Worm (Caenorhabditis elegans) whole organism, L2 larva: ENCODE data around the gene mtch-1.

Source experiments
- C34F6.9 ChIP-seq: fragments of 150-350 bp; optimal IDR thresholded peaks from 2 replicates; lab custom pipeline; 2014; ENCODE audit warnings: missing biosample characterization, missing genetic modification characterization
- R02D3.7 ChIP-seq: fragments of 150-350 bp; optimal IDR thresholded peaks from 2 replicates; lab custom pipeline; 2014; ENCODE audit warnings: missing biosample characterization, missing genetic modification characterization
- Y55F3AM.14 ChIP-seq: fragments of 200-800 bp; sonication (Bioruptor generic); optimal IDR thresholded peaks from 2 replicates; lab custom pipeline; 2018; ENCODE audit warnings: mild to moderate bottlenecking, missing genetic modification characterization, missing compliant biosample characterization
- ZK546.5 ChIP-seq: sonication (generic microtip); optimal IDR thresholded peaks from 2 replicates; lab custom pipeline; 2017; ENCODE audit warnings: missing biosample characterization, missing genetic modification characterization
- alr-1 ChIP-seq: fragments of 150-350 bp; optimal IDR thresholded peaks from 2 replicates; lab custom pipeline; 2014; ENCODE audit warnings: missing biosample characterization, missing genetic modification characterization
- aly-2 ChIP-seq: fragments of 150-350 bp; optimal IDR thresholded peaks from 2 replicates; lab custom pipeline; 2014; ENCODE audit warnings: missing biosample characterization, missing genetic modification characterization
- ama-1 ChIP-seq: fragments of 150-350 bp; optimal IDR thresholded peaks from 2 replicates; lab custom pipeline; 2018; ENCODE audit warnings: inconsistent platforms
- blmp-1 ChIP-seq: sonication (generic microtip); optimal IDR thresholded peaks from 2 replicates; lab custom pipeline; 2017; ENCODE audit warnings: missing genetic modification characterization, mild to moderate bottlenecking, missing compliant biosample characterization, antibody characterized with exemption, moderate library complexity; ENCODE audit not compliant: insufficient read depth
- ceh-16 ChIP-seq: fragments of 150-350 bp; optimal IDR thresholded peaks from 2 replicates; lab custom pipeline; 2014; ENCODE audit warnings: missing biosample characterization, missing genetic modification characterization
- ceh-82 ChIP-seq: fragments of 150-350 bp; optimal IDR thresholded peaks from 2 replicates; lab custom pipeline; 2014; ENCODE audit warnings: missing biosample characterization, missing genetic modification characterization
- crh-2 ChIP-seq: sonication (generic microtip); optimal IDR thresholded peaks from 2 replicates; lab custom pipeline; 2017; ENCODE audit warnings: missing biosample characterization, missing genetic modification characterization
- dmd-4 ChIP-seq: sonication (generic microtip); optimal IDR thresholded peaks from 2 replicates; lab custom pipeline; 2017; ENCODE audit warnings: missing biosample characterization, missing genetic modification characterization
- egl-27 ChIP-seq: sonication (generic microtip); optimal IDR thresholded peaks from 3 replicates; lab custom pipeline; 2017; ENCODE audit warnings: missing biosample characterization, missing genetic modification reagents, missing genetic modification characterization
- elt-3 ChIP-seq: sonication (generic microtip); optimal IDR thresholded peaks from 2 replicates; lab custom pipeline; 2017; ENCODE audit warnings: missing biosample characterization, missing genetic modification characterization
- fos-1 ChIP-seq: fragments of 150-350 bp; optimal IDR thresholded peaks from 2 replicates; lab custom pipeline; 2014; ENCODE audit warnings: missing biosample characterization, missing genetic modification characterization
- gmeb-1 ChIP-seq: fragments of 150-350 bp; optimal IDR thresholded peaks from 2 replicates; lab custom pipeline; 2014; ENCODE audit warnings: missing biosample characterization, missing genetic modification characterization
- lin-11 ChIP-seq: fragments of 150-350 bp; sonication (generic microtip); optimal IDR thresholded peaks from 2 replicates; lab custom pipeline; 2014; ENCODE audit warnings: missing biosample characterization, missing genetic modification characterization, inconsistent platforms, mixed read lengths
- lin-13 ChIP-seq: fragments of 150-350 bp; optimal IDR thresholded peaks from 2 replicates; lab custom pipeline; 2014; ENCODE audit warnings: missing biosample characterization, missing genetic modification reagents, missing genetic modification characterization
- lin-39 ChIP-seq: fragments of 150-350 bp; optimal IDR thresholded peaks from 2 replicates; lab custom pipeline; 2014; ENCODE audit warnings: missing biosample characterization, missing genetic modification reagents, missing genetic modification characterization
- lsy-2 ChIP-seq, 2 experiments: fragments of 150-350 bp in 1 of 2; sonication (generic microtip) in 1 of 2; optimal IDR thresholded peaks; 2 replicates each; lab custom pipeline; 2014 to 2017; ENCODE audit warnings: missing biosample characterization in 2 of 2, missing genetic modification characterization in 2 of 2
- mab-5 ChIP-seq: fragments of 150-350 bp; optimal IDR thresholded peaks from 2 replicates; lab custom pipeline; 2014; ENCODE audit warnings: missing biosample characterization, missing genetic modification characterization
- mbf-1 ChIP-seq: sonication (generic microtip); optimal IDR thresholded peaks from 2 replicates; lab custom pipeline; 2017; ENCODE audit warnings: missing biosample characterization, missing genetic modification characterization
- mdl-1 ChIP-seq, 2 experiments: fragments of 150-350 bp in 1 of 2; sonication (generic microtip) in 1 of 2; optimal IDR thresholded peaks; 2 replicates each; lab custom pipeline; 2017; ENCODE audit warnings: missing biosample characterization in 2 of 2, missing genetic modification characterization in 2 of 2
- nhr-10 ChIP-seq: sonication (generic microtip); optimal IDR thresholded peaks from 2 replicates; lab custom pipeline; 2017; ENCODE audit warnings: missing biosample characterization, missing genetic modification characterization
- nhr-11 ChIP-seq: fragments of 150-350 bp; optimal IDR thresholded peaks from 2 replicates; lab custom pipeline; 2014; ENCODE audit warnings: missing biosample characterization, missing genetic modification characterization
- nhr-12 ChIP-seq: fragments of 150-350 bp; optimal IDR thresholded peaks from 2 replicates; lab custom pipeline; 2014; ENCODE audit warnings: missing biosample characterization, missing genetic modification characterization
- nhr-21 ChIP-seq: fragments of 150-350 bp; optimal IDR thresholded peaks from 2 replicates; lab custom pipeline; 2014; ENCODE audit warnings: missing biosample characterization, missing genetic modification characterization
- nhr-23 ChIP-seq: fragments of 150-350 bp; optimal IDR thresholded peaks from 2 replicates; lab custom pipeline; 2014; ENCODE audit warnings: missing biosample characterization, missing genetic modification reagents, missing genetic modification characterization
- nhr-237 ChIP-seq: fragments of 150-350 bp; optimal IDR thresholded peaks from 2 replicates; lab custom pipeline; 2014; ENCODE audit warnings: missing biosample characterization, missing genetic modification characterization
- nhr-25 ChIP-seq: fragments of 150-350 bp; sonication (generic microtip); optimal IDR thresholded peaks from 3 replicates; lab custom pipeline; 2014; ENCODE audit warnings: missing biosample characterization, missing genetic modification characterization
- nhr-6 ChIP-seq: fragments of 150-350 bp; optimal IDR thresholded peaks from 2 replicates; lab custom pipeline; 2014; ENCODE audit warnings: missing biosample characterization, missing genetic modification characterization
- nhr-77 ChIP-seq: fragments of 150-350 bp; optimal IDR thresholded peaks from 2 replicates; lab custom pipeline; 2014; ENCODE audit warnings: missing biosample characterization, missing genetic modification characterization
- peb-1 ChIP-seq: fragments of 150-350 bp; optimal IDR thresholded peaks from 2 replicates; lab custom pipeline; 2014; ENCODE audit warnings: missing biosample characterization, missing genetic modification characterization
- sem-4 ChIP-seq: fragments of 150-350 bp; optimal IDR thresholded peaks from 2 replicates; lab custom pipeline; 2014; ENCODE audit warnings: missing biosample characterization, missing genetic modification reagents, missing genetic modification characterization
- skn-1 ChIP-seq: sonication (generic microtip); optimal IDR thresholded peaks from 2 replicates; lab custom pipeline; 2017; ENCODE audit warnings: missing biosample characterization, missing genetic modification characterization
- sma-3 ChIP-seq: sonication (generic microtip); optimal IDR thresholded peaks from 2 replicates; lab custom pipeline; 2016; ENCODE audit warnings: missing genetic modification reagents, missing genetic modification characterization, missing compliant biosample characterization
- sma-9 ChIP-seq, 2 experiments: fragments of 150-350 bp in 1 of 2; sonication (generic microtip) in 1 of 2; optimal IDR thresholded peaks; 2 replicates each; lab custom pipeline; 2014 to 2016; ENCODE audit warnings: missing genetic modification characterization in 2 of 2, mild to moderate bottlenecking in 1 of 2, missing biosample characterization in 1 of 2, missing compliant biosample characterization in 1 of 2, missing genetic modification reagents in 1 of 2, moderate library complexity in 1 of 2
- snpc-4 ChIP-seq: fragments of 150-350 bp; optimal IDR thresholded peaks from 2 replicates; lab custom pipeline; 2014; ENCODE audit warnings: missing biosample characterization, missing genetic modification characterization
- unc-39 ChIP-seq: fragments of 150-350 bp; optimal IDR thresholded peaks from 2 replicates; lab custom pipeline; 2014; ENCODE audit warnings: missing biosample characterization, missing genetic modification characterization
- unc-55 ChIP-seq: fragments of 150-350 bp; sonication (generic microtip); optimal IDR thresholded peaks from 3 replicates; lab custom pipeline; 2014; ENCODE audit warnings: missing biosample characterization, missing genetic modification reagents, missing genetic modification characterization
- unc-62 ChIP-seq: fragments of 150-350 bp; optimal IDR thresholded peaks from 2 replicates; lab custom pipeline; 2014; ENCODE audit warnings: missing biosample characterization, missing genetic modification reagents, missing genetic modification characterization
- zag-1 ChIP-seq: fragments of 150-350 bp; optimal IDR thresholded peaks from 2 replicates; lab custom pipeline; 2014; ENCODE audit warnings: missing biosample characterization, missing genetic modification characterization
- ztf-1 ChIP-seq: fragments of 200-800 bp; sonication (Bioruptor generic); conservative IDR thresholded peaks from 2 replicates; pipeline ENCODE4 v1.3.6; 2022; ENCODE audit warnings: missing genetic modification characterization, missing compliant biosample characterization
- ztf-11 ChIP-seq: sonication (generic microtip); optimal IDR thresholded peaks from 2 replicates; lab custom pipeline; 2017; ENCODE audit warnings: missing biosample characterization, missing genetic modification characterization

Gene mtch-1

ce11 chrII:7348063-7348462 lies 25.9 kb downstream of the mtch-1 start:
- no peak for TF ChIP-seq ama-1
- TF ChIP-seq mdl-1 (tag; optimal IDR thresholded peaks at IDR 0.05; lab: Kevin White, UChicago): no peak
- no peak for TF ChIP-seq Y55F3AM.14
- no peak for TF ChIP-seq mbf-1
- no peak for TF ChIP-seq blmp-1 (tag; lab: Kevin White, UChicago)
- TF ChIP-seq unc-39 (tag; lab: Kevin White, UChicago): no peak
- TF ChIP-seq crh-2 (tag; lab: Kevin White, UChicago): no peak
- TF ChIP-seq skn-1 (tag; lab: Kevin White, UChicago): no peak
- no peak for TF ChIP-seq nhr-25 (tag; lab: Kevin White, UChicago)
- no peak for TF ChIP-seq gmeb-1 (tag; lab: Kevin White, UChicago)
- no peak for TF ChIP-seq lsy-2 (tag; optimal IDR thresholded peaks at IDR 0.05; lab: Kevin White, UChicago)
- TF ChIP-seq nhr-10: no peak
- TF ChIP-seq nhr-11 (tag; lab: Kevin White, UChicago): no peak
- no peak for TF ChIP-seq elt-3 (tag; lab: Kevin White, UChicago)
- no peak for TF ChIP-seq peb-1 (tag; lab: Kevin White, UChicago)
- TF ChIP-seq, all 48 proteins: peak for 0

ce11 chrII:7345858-7346257 lies 28.1 kb downstream of the mtch-1 start:
- TF ChIP-seq crh-2 (tag; lab: Kevin White, UChicago): peak; percentile 38
- no peak for TF ChIP-seq ceh-16 (tag; lab: Kevin White, UChicago)

DNA sequence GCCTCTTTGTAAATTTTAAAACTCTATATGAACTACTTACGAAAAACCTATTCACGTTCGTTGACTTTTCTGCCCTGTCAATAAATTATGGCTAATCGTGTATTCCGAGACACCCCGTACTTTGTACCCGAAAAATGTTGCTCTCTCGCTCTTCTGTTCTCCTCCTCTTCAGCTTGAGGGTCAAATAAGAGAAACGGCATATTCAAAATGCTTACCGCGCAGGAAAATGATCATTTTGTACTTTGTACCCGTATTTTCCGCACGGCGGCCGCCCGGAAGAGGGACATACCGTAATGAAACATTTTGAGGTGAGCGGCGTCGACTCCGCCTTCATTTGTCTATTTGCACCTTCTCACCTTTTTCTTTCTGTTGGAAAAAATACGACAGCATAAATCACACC lies 30.3 kb downstream of the mtch-1 start:
- TF ChIP-seq Y55F3AM.14: no peak
- TF ChIP-seq nhr-21: no peak
- TF ChIP-seq peb-1 (tag; lab: Kevin White, UChicago): no peak
- no peak for TF ChIP-seq ceh-16 (tag; lab: Kevin White, UChicago)
- no peak for TF ChIP-seq sma-9 (GFP tag; optimal IDR thresholded peaks at IDR 0.05; lab: Kevin White, UChicago)
- TF ChIP-seq sma-9 (tag; optimal IDR thresholded peaks at IDR 0.05; lab: Kevin White, UChicago): no peak
- TF ChIP-seq aly-2: no peak
- TF ChIP-seq C34F6.9: no peak
- no peak for TF ChIP-seq ztf-1
- no peak for TF ChIP-seq fos-1
- TF ChIP-seq nhr-25 (tag; lab: Kevin White, UChicago): no peak
- no peak for TF ChIP-seq nhr-10
- TF ChIP-seq R02D3.7 (tag; lab: Kevin White, UChicago): no peak
- TF ChIP-seq skn-1 (tag; lab: Kevin White, UChicago): no peak

- TF ChIP-seq nhr-10 (no peak), sma-9 (GFP tag; optimal IDR thresholded peaks at IDR 0.05; lab: Kevin White, UChicago) (peak; percentile 80), sma-9 (tag; optimal IDR thresholded peaks at IDR 0.05; lab: Kevin White, UChicago) (no peak), sma-3 (peak; percentile 49), egl-27 (no peak), Y55F3AM.14 (no peak), snpc-4 (tag; lab: Kevin White, UChicago) (no peak), ceh-16 (tag; lab: Kevin White, UChicago) (no peak), crh-2 (tag; lab: Kevin White, UChicago) (peak; percentile 40), nhr-25 (tag; lab: Kevin White, UChicago) (peak; percentile 33), mbf-1 (no peak), lsy-2 (tag; optimal IDR thresholded peaks at IDR 0.05; lab: Kevin White, UChicago) (no peak), alr-1 (tag; lab: Kevin White, UChicago) (no peak), aly-2 (no peak), dmd-4 (tag; lab: Kevin White, UChicago) (no peak), nhr-12 (no peak), skn-1 (tag; lab: Kevin White, UChicago) (no peak), ceh-82 (no peak), sem-4 (tag; lab: Kevin White, UChicago) (no peak), lin-39 (no peak), lin-11 (no peak), ztf-11 (tag; lab: Kevin White, UChicago) (no peak), nhr-77 (tag; lab: Kevin White, UChicago) (no peak), zag-1 (tag; lab: Kevin White, UChicago) (no peak), nhr-237 (no peak), nhr-23 (no peak), C34F6.9 (no peak), ama-1 (peak; percentile 60), unc-39 (tag; lab: Kevin White, UChicago) (no peak), nhr-21 (no peak), elt-3 (tag; lab: Kevin White, UChicago) (no peak), mdl-1 (tag; optimal IDR thresholded peaks at IDR 0.05; lab: Kevin White, UChicago) (peak in 1 of 2 experiments; percentile 82), R02D3.7 (tag; lab: Kevin White, UChicago) (no peak), peb-1 (tag; lab: Kevin White, UChicago) (no peak), nhr-6 (no peak), ZK546.5 (tag; lab: Kevin White, UChicago) (no peak), unc-55 (GFP tag; lab: Kevin White, UChicago) (no peak), blmp-1 (tag; lab: Kevin White, UChicago) (peak; percentile 68), lin-13 (GFP tag; lab: Kevin White, UChicago) (no peak), nhr-11 (tag; lab: Kevin White, UChicago) (no peak), fos-1 (no peak), mab-5 (tag; lab: Kevin White, UChicago) (no peak), unc-62 (GFP tag; lab: Kevin White, UChicago) (no peak)
Observed at ce11 chrII:7342884-7343283, 31.1 kb downstream of the mtch-1 start.
